Worm (Caenorhabditis elegans): ENCODE results near the gene nhr-92.

nhr-92 gene

ce11 chrIV:1655312-1655711 lies 35.4 kb downstream of the nhr-92 start:
- TF ChIP-seq attf-3 (GFP tag; conservative IDR thresholded peaks at IDR 0.05) (no peak), snpc-1.3 (tag; optimal IDR thresholded peaks at IDR 0.05; ENCODE audit: insufficient read depth) (no peak), F55B11.4 (tag; optimal IDR thresholded peaks at IDR 0.05; ENCODE audit: borderline replicate concordance, insufficient read depth) (no peak), ztf-26 (tag; optimal IDR thresholded peaks at IDR 0.05) (no peak), F57A8.1 (GFP tag; optimal IDR thresholded peaks at IDR 0.05) (no peak), mel-28 (tag; optimal IDR thresholded peaks at IDR 0.05; ENCODE audit: borderline replicate concordance) (no peak), nhr-120 (GFP tag; IDR thresholded peaks at IDR 0.05) (no peak), F10E7.11 (tag; optimal IDR thresholded peaks at IDR 0.05) (no peak), lin-35 (GFP tag; optimal IDR thresholded peaks at IDR 0.05) (no peak), nfya-1 (tag; optimal IDR thresholded peaks at IDR 0.05; ENCODE audit: borderline replicate concordance, insufficient read depth) (no peak), F23B12.7 (tag; optimal IDR thresholded peaks at IDR 0.05; ENCODE audit: insufficient read depth) (peak; percentile 36), F49E8.2 (tag; optimal IDR thresholded peaks at IDR 0.05; ENCODE audit: insufficient read depth) (no peak), Y56A3A.18 (GFP tag; IDR thresholded peaks at IDR 0.05) (no peak), zfh-2 (GFP tag; conservative IDR thresholded peaks at IDR 0.05) (no peak), ccch-3 (GFP tag; optimal IDR thresholded peaks at IDR 0.05) (no peak), mcd-1 (GFP tag; IDR thresholded peaks at IDR 0.05) (no peak), F37B4.10 (GFP tag; IDR thresholded peaks at IDR 0.05) (no peak), T26A5.8 (tag; optimal IDR thresholded peaks at IDR 0.05) (no peak), repo-1 (tag; optimal IDR thresholded peaks at IDR 0.05) (no peak), madf-8 (GFP tag; conservative IDR thresholded peaks at IDR 0.05) (no peak), ztf-22 (GFP tag; optimal IDR thresholded peaks at IDR 0.05) (no peak), ztf-28 (GFP tag; IDR thresholded peaks at IDR 0.05) (no peak), hmg-1.2 (GFP tag; IDR thresholded peaks at IDR 0.05) (peak; percentile 37; the same call in 1 of the 2 replicates), dox-1 (GFP tag; IDR thresholded peaks at IDR 0.05) (peak; percentile 35; the same call in 1 of the 2 replicates), ceh-91 (GFP tag; IDR thresholded peaks at IDR 0.05) (no peak), ztf-18 (tag; optimal IDR thresholded peaks at IDR 0.05) (no peak), madf-3 (GFP tag; IDR thresholded peaks at IDR 0.05) (no peak), C06A6.2 (GFP tag; conservative IDR thresholded peaks at IDR 0.05) (no peak), sdz-38 (tag; optimal IDR thresholded peaks at IDR 0.05) (no peak), cebp-1 (GFP tag; IDR thresholded peaks at IDR 0.05) (no peak), cebp-1 (tag; optimal IDR thresholded peaks at IDR 0.05) (peak; percentile 4), madf-10 (tag; optimal IDR thresholded peaks at IDR 0.05) (no peak), rec-8 (tag; optimal IDR thresholded peaks at IDR 0.05) (no peak), akir-1 (GFP tag; optimal IDR thresholded peaks at IDR 0.05) (no peak), attf-6 (GFP tag; IDR thresholded peaks at IDR 0.05) (no peak), attf-5 (GFP tag; optimal IDR thresholded peaks at IDR 0.05) (peak; percentile 31), ceh-100 (GFP tag; IDR thresholded peaks at IDR 0.05) (no peak), K12H6.12 (tag; optimal IDR thresholded peaks at IDR 0.05) (no peak), lin-40 (tag; optimal IDR thresholded peaks at IDR 0.05) (peak; percentile 35), mes-4 (tag; optimal IDR thresholded peaks at IDR 0.05) (no peak), egrh-3 (GFP tag; IDR thresholded peaks at IDR 0.05) (no peak), B0035.1 (tag; optimal IDR thresholded peaks at IDR 0.05) (no peak), F39B2.1 (GFP tag; IDR thresholded peaks at IDR 0.05) (no peak), nhr-80 (tag; optimal IDR thresholded peaks at IDR 0.05) (peak; percentile 49), B0019.2 (GFP tag; conservative IDR thresholded peaks at IDR 0.05) (no peak), mxl-1 (tag; optimal IDR thresholded peaks at IDR 0.05) (no peak)

All from whole organism, young adult.